Worm (Caenorhabditis elegans) whole organism, mixed stage, embryonic: ENCODE measurements around the gene str-77.
A peak's percentile ranks its signal among the peaks of the same experiment; 100 is the strongest.

Source experiments
- bed-3 ChIP-seq: fragments of 200-800 bp; sonication (Bioruptor generic); optimal IDR thresholded peaks from 3 replicates; lab custom pipeline; 2018; ENCODE audit warnings: mild to moderate bottlenecking, missing genetic modification characterization, moderate library complexity, missing compliant biosample characterization
- blmp-1 ChIP-seq: fragments of 150-350 bp; optimal IDR thresholded peaks from 2 replicates; lab custom pipeline; 2014; ENCODE audit warnings: missing biosample characterization, missing genetic modification characterization
- ceh-39 ChIP-seq: fragments of 150-350 bp; optimal IDR thresholded peaks from 2 replicates; lab custom pipeline; 2014; ENCODE audit warnings: missing biosample characterization, missing genetic modification characterization
- ceh-43 ChIP-seq: fragments of 200-800 bp; sonication (Bioruptor generic); optimal IDR thresholded peaks from 2 replicates; lab custom pipeline; 2018; ENCODE audit warnings: mild to moderate bottlenecking, missing genetic modification characterization, moderate library complexity, missing compliant biosample characterization
- ceh-83 ChIP-seq: fragments of 200-800 bp; sonication (Bioruptor generic); optimal IDR thresholded peaks from 2 replicates; lab custom pipeline; 2018; ENCODE audit warnings: mild to moderate bottlenecking, missing genetic modification characterization, missing compliant biosample characterization
- cnd-1 ChIP-seq: fragments of 200-800 bp; sonication (Bioruptor generic); optimal IDR thresholded peaks from 2 replicates; lab custom pipeline; 2018; ENCODE audit warnings: mild to moderate bottlenecking, missing genetic modification characterization, missing compliant biosample characterization
- drap-1 ChIP-seq: fragments of 200-800 bp; sonication (Bioruptor generic); optimal IDR thresholded peaks from 3 replicates; lab custom pipeline; 2018; ENCODE audit warnings: mild to moderate bottlenecking, missing genetic modification characterization, missing compliant biosample characterization
- elt-1 ChIP-seq: sonication (generic microtip); optimal IDR thresholded peaks from 2 replicates; lab custom pipeline; 2017; ENCODE audit warnings: missing genetic modification characterization, mild to moderate bottlenecking, missing compliant biosample characterization, antibody characterized with exemption, moderate library complexity, borderline replicate concordance; ENCODE audit not compliant: insufficient read depth
- elt-3 ChIP-seq: fragments of 150-350 bp; optimal IDR thresholded peaks from 2 replicates; lab custom pipeline; 2014; ENCODE audit warnings: missing biosample characterization, missing genetic modification characterization
- ham-2 ChIP-seq: fragments of 200-800 bp; sonication (Bioruptor generic); optimal IDR thresholded peaks from 2 replicates; lab custom pipeline; 2018; ENCODE audit warnings: mild to moderate bottlenecking, missing genetic modification characterization, missing compliant biosample characterization
- hlh-1 ChIP-seq: fragments of 150-350 bp; optimal IDR thresholded peaks from 2 replicates; lab custom pipeline; 2014; ENCODE audit warnings: missing biosample characterization, missing genetic modification reagents, missing genetic modification characterization
- lin-13 ChIP-seq: fragments of 150-350 bp; optimal IDR thresholded peaks from 2 replicates; lab custom pipeline; 2014; ENCODE audit warnings: missing biosample characterization, missing genetic modification characterization
- lin-32 ChIP-seq: fragments of 200-800 bp; sonication (Bioruptor generic); optimal IDR thresholded peaks from 2 replicates; lab custom pipeline; 2018; ENCODE audit warnings: mild to moderate bottlenecking, missing genetic modification characterization, missing compliant biosample characterization
- lsy-2 ChIP-seq: fragments of 150-350 bp; optimal IDR thresholded peaks from 2 replicates; lab custom pipeline; 2014; ENCODE audit warnings: missing biosample characterization, missing genetic modification characterization
- mab-5 ChIP-seq: fragments of 150-350 bp; optimal IDR thresholded peaks from 2 replicates; lab custom pipeline; 2014; ENCODE audit warnings: missing biosample characterization, missing genetic modification characterization
- mep-1 ChIP-seq: fragments of 150-350 bp; optimal IDR thresholded peaks from 2 replicates; lab custom pipeline; 2017; ENCODE audit warnings: missing biosample characterization, missing genetic modification reagents, missing genetic modification characterization, inconsistent platforms
- mls-2 ChIP-seq: sonication (generic microtip); optimal IDR thresholded peaks from 2 replicates; lab custom pipeline; 2016; ENCODE audit warnings: mild to moderate bottlenecking, missing genetic modification characterization, moderate library complexity, missing compliant biosample characterization
- nhr-12 ChIP-seq: fragments of 150-350 bp; optimal IDR thresholded peaks from 2 replicates; lab custom pipeline; 2014; ENCODE audit warnings: missing biosample characterization, missing genetic modification characterization
- nhr-2 ChIP-seq: fragments of 150-350 bp; optimal IDR thresholded peaks from 2 replicates; lab custom pipeline; 2014; ENCODE audit warnings: missing biosample characterization, missing genetic modification characterization
- nhr-237 ChIP-seq: fragments of 150-350 bp; optimal IDR thresholded peaks from 2 replicates; lab custom pipeline; 2014; ENCODE audit warnings: missing biosample characterization, missing genetic modification characterization
- nhr-28 ChIP-seq: fragments of 150-350 bp; optimal IDR thresholded peaks from 2 replicates; lab custom pipeline; 2014; ENCODE audit warnings: missing biosample characterization, missing genetic modification characterization
- nhr-76 ChIP-seq: sonication (generic microtip); optimal IDR thresholded peaks from 2 replicates; lab custom pipeline; 2017; ENCODE audit warnings: missing biosample characterization, missing genetic modification characterization
- pha-4 ChIP-seq: fragments of 150-350 bp; optimal IDR thresholded peaks from 2 replicates; lab custom pipeline; 2018; ENCODE audit warnings: missing biosample characterization, missing genetic modification reagents, missing genetic modification characterization
- sem-2 ChIP-seq: fragments of 200-800 bp; sonication (Bioruptor generic); optimal IDR thresholded peaks from 2 replicates; lab custom pipeline; 2018; ENCODE audit warnings: mild to moderate bottlenecking, missing genetic modification characterization, missing compliant biosample characterization
- snpc-4 ChIP-seq: fragments of 150-350 bp; optimal IDR thresholded peaks from 2 replicates; lab custom pipeline; 2014; ENCODE audit warnings: missing biosample characterization, missing genetic modification characterization
- sptf-1 ChIP-seq: sonication (generic microtip); optimal IDR thresholded peaks from 2 replicates; lab custom pipeline; 2017; ENCODE audit warnings: mild to moderate bottlenecking, missing genetic modification characterization, moderate library complexity, missing compliant biosample characterization
- unc-120 ChIP-seq: sonication (generic microtip); optimal IDR thresholded peaks from 2 replicates; lab custom pipeline; 2017; ENCODE audit warnings: missing genetic modification characterization, missing compliant biosample characterization; ENCODE audit not compliant: poor library complexity, severe bottlenecking
- unc-39 ChIP-seq: fragments of 150-350 bp; optimal IDR thresholded peaks from 2 replicates; lab custom pipeline; 2014; ENCODE audit warnings: missing biosample characterization, missing genetic modification characterization
- unc-62 ChIP-seq: fragments of 150-350 bp; optimal IDR thresholded peaks from 2 replicates; lab custom pipeline; 2014; ENCODE audit warnings: missing biosample characterization, missing genetic modification reagents, missing genetic modification characterization
- zip-8 ChIP-seq: fragments of 150-350 bp; optimal IDR thresholded peaks from 2 replicates; lab custom pipeline; 2014; ENCODE audit warnings: missing biosample characterization, missing genetic modification characterization
- ztf-11 ChIP-seq: fragments of 150-350 bp; optimal IDR thresholded peaks from 2 replicates; lab custom pipeline; 2014; ENCODE audit warnings: missing biosample characterization, missing genetic modification characterization

Gene str-77

ce11 chrV:17683763-17684162 is 35.0 kb upstream of the str-77 start, which contains the start of gene F59A1.15:
Gene F59A1.15 (minus strand): TSS chrV:17683863.
- no peak for TF ChIP-seq sem-2 (GFP tag; lab: Kevin White, UChicago)
- no peak for TF ChIP-seq ceh-39 (tag; lab: Kevin White, UChicago)
- TF ChIP-seq lin-32 = no peak
- no peak for TF ChIP-seq hlh-1
- TF ChIP-seq elt-1 (tag; lab: Kevin White, UChicago) = no peak
- TF ChIP-seq blmp-1 (tag; lab: Kevin White, UChicago) = no peak
- TF ChIP-seq ham-2 (GFP tag; lab: Kevin White, UChicago) = no peak
- no peak for TF ChIP-seq cnd-1
- no peak for TF ChIP-seq nhr-2 (tag; lab: Kevin White, UChicago)
- TF ChIP-seq, all 35 proteins: peak for 0

DNA sequence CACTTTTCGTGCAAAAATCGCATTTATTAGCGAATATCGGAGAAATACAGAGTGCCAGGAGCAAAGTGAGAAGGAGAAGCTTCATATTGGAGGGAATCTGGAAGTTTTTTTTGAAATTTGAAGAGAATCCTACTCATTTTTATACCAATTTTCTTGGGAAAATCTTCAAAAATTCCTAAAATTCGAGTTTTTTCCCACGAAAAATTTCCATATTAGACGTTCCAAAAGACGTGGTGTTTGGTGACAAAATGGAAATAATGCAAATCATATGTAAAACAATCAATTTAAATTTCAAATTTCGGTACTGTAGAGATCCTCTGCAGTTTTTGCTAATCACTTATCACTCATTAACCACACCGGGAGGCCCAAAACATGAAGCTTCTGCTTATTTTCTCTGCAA is 33.9 kb upstream of the str-77 start, which contains the start of the genes F59A1.16 and F59A1.6:
Gene F59A1.16, minus strand, starts transcription at position 101 of the 400 bp plus-strand sequence.
Gene F59A1.6, plus strand, starts transcription at position 285 of the 400 bp plus-strand sequence.
- TF ChIP-seq ceh-83 (GFP tag; lab: Kevin White, UChicago) (no peak), hlh-1 (no peak), nhr-28 (tag; lab: Kevin White, UChicago) (no peak), bed-3 (GFP tag; lab: Kevin White, UChicago) (no peak), mab-5 (tag; lab: Kevin White, UChicago) (no peak), unc-62 (GFP tag; lab: Kevin White, UChicago) (no peak), pha-4 (no peak), elt-1 (tag; lab: Kevin White, UChicago) (no peak), lin-13 (no peak)

DNA sequence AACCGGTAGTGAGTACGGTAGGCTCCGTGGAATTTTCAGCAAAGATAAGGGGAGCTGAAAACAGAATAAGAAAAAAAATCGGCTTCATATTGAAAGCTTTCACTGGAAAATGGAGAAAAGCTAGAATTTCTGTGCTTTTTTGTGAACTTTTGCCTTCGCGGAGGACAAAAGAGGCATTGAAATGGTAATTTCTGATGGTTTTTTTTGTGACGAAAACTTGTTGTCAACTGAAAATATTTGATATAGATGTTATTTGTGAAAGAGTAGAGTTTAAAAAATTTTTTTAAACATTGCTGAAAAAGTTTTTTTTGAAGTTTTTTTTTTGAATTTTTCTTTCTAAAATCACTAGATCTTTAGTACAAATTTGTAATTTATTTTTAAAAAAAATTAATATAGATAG is 31.9 kb upstream of the str-77 start, which contains the start of gene F59A1.18:
Gene F59A1.18, minus strand, starts transcription at position 101 of the 400 bp plus-strand sequence.
- TF ChIP-seq ceh-43 (no peak), unc-120 (no peak), unc-39 (tag; lab: Kevin White, UChicago) (no peak), lsy-2 (tag; lab: Kevin White, UChicago) (no peak), nhr-2 (tag; lab: Kevin White, UChicago) (no peak), unc-62 (GFP tag; lab: Kevin White, UChicago) (no peak), lin-13 (no peak), pha-4 (no peak), hlh-1 (no peak), sem-2 (GFP tag; lab: Kevin White, UChicago) (no peak), ham-2 (GFP tag; lab: Kevin White, UChicago) (no peak), sptf-1 (tag; lab: Kevin White, UChicago) (no peak), nhr-76 (tag; lab: Kevin White, UChicago) (no peak), bed-3 (GFP tag; lab: Kevin White, UChicago) (no peak), mls-2 (tag; lab: Kevin White, UChicago) (no peak), ztf-11 (tag; lab: Kevin White, UChicago) (no peak), snpc-4 (no peak)

- peak; percentile 24 for TF ChIP-seq zip-8 (tag; lab: Kevin White, UChicago)
- TF ChIP-seq mls-2 (tag; lab: Kevin White, UChicago) = no peak
Measured at ce11 chrV:17690922-17691321, 27.8 kb upstream of the str-77 start, which contains the start of gene F59A1.13. Gene F59A1.13 (minus strand): TSS chrV:17691022.

ce11 chrV:17694260-17694659 is 24.5 kb upstream of the str-77 start:
- TF ChIP-seq zip-8 (tag; lab: Kevin White, UChicago) (no peak), elt-1 (tag; lab: Kevin White, UChicago) (no peak), mab-5 (tag; lab: Kevin White, UChicago) (no peak), sem-2 (GFP tag; lab: Kevin White, UChicago) (no peak), sptf-1 (tag; lab: Kevin White, UChicago) (no peak), ceh-83 (GFP tag; lab: Kevin White, UChicago) (no peak), ztf-11 (tag; lab: Kevin White, UChicago) (no peak), mep-1 (tag; lab: Kevin White, UChicago) (no peak), drap-1 (GFP tag; lab: Kevin White, UChicago) (no peak), mls-2 (tag; lab: Kevin White, UChicago) (no peak), ceh-39 (tag; lab: Kevin White, UChicago) (no peak), bed-3 (GFP tag; lab: Kevin White, UChicago) (no peak), lin-13 (no peak), unc-62 (GFP tag; lab: Kevin White, UChicago) (no peak), unc-39 (tag; lab: Kevin White, UChicago) (no peak), lsy-2 (tag; lab: Kevin White, UChicago) (no peak), nhr-12 (tag; lab: Kevin White, UChicago) (no peak), nhr-237 (tag; lab: Kevin White, UChicago) (no peak), elt-3 (tag; lab: Kevin White, UChicago) (no peak)
